Fruit fly (Drosophila melanogaster) whole organism, embryonic: ENCODE data around the gene CG4660.
A peak's percentile ranks its signal among the peaks of the same experiment; 100 is the strongest.

Experiments used
- Aef1 ChIP-seq: fragments of 200-800 bp; sonication (Bioruptor generic); IDR thresholded peaks from 3 replicates; pipeline ENCODE4 v1.3.6; 2022; ENCODE audit warnings: missing biosample characterization, missing genetic modification characterization
- CG10147 ChIP-seq: fragments of 200-800 bp; sonication (Bioruptor generic); optimal IDR thresholded peaks from 2 replicates; lab custom pipeline; 2019; ENCODE audit warnings: missing biosample characterization, mild to moderate bottlenecking, missing genetic modification characterization, moderate library complexity
- CG10267 ChIP-seq: fragments of 200-800 bp; sonication (Bioruptor generic); optimal IDR thresholded peaks from 2 replicates; lab custom pipeline; 2018; ENCODE audit warnings: missing biosample characterization, mild to moderate bottlenecking, missing genetic modification characterization, moderate library complexity
- CG10366 ChIP-seq: fragments of 200-800 bp; sonication (Bioruptor generic); IDR thresholded peaks from 2 replicates; pipeline ENCODE4 v1.3.6; 2022; ENCODE audit warnings: missing biosample characterization, missing genetic modification characterization
- CG10979 ChIP-seq: fragments of 200-800 bp; sonication (Bioruptor generic); optimal IDR thresholded peaks from 2 replicates; lab custom pipeline; 2018; ENCODE audit warnings: missing biosample characterization, mild to moderate bottlenecking, missing genetic modification characterization, moderate library complexity
- CG11093 ChIP-seq: fragments of 200-800 bp; sonication (Bioruptor generic); IDR thresholded peaks from 3 replicates; pipeline ENCODE4 v1.3.6; 2022; ENCODE audit warnings: missing biosample characterization, missing genetic modification characterization
- CG17186 ChIP-seq: fragments of 200-800 bp; sonication (Bioruptor generic); optimal IDR thresholded peaks from 3 replicates; lab custom pipeline; 2017; ENCODE audit warnings: missing biosample characterization, missing genetic modification reagents, missing genetic modification characterization
- CG17361 ChIP-seq: fragments of 200-800 bp; sonication (Bioruptor generic); IDR thresholded peaks from 3 replicates; pipeline ENCODE4 v1.3.6; 2022; ENCODE audit warnings: missing biosample characterization, missing genetic modification characterization
- CG18262 ChIP-seq: fragments of 200-800 bp; optimal IDR thresholded peaks from 3 replicates; lab custom pipeline; 2019; ENCODE audit warnings: missing biosample characterization, mild to moderate bottlenecking, missing genetic modification characterization, moderate library complexity
- CG2202 ChIP-seq: fragments of 200-800 bp; sonication (Bioruptor generic); optimal IDR thresholded peaks from 2 replicates; lab custom pipeline; 2018; ENCODE audit warnings: missing biosample characterization, mild to moderate bottlenecking, missing genetic modification characterization
- CG30431 ChIP-seq: fragments of 200-800 bp; sonication (Bioruptor generic); optimal IDR thresholded peaks from 2 replicates; lab custom pipeline; 2017; ENCODE audit warnings: missing biosample characterization, missing genetic modification characterization
- CG33557 ChIP-seq: fragments of 200-800 bp; sonication (Bioruptor generic); optimal IDR thresholded peaks from 2 replicates; lab custom pipeline; 2019; ENCODE audit warnings: missing biosample characterization, mild to moderate bottlenecking, missing genetic modification characterization, moderate library complexity
- CG34422 ChIP-seq: fragments of 200-800 bp; sonication (Bioruptor generic); IDR thresholded peaks from 3 replicates; pipeline ENCODE4 v1.3.6; 2022; ENCODE audit warnings: missing biosample characterization, missing genetic modification characterization
- CG4360 ChIP-seq: fragments of 200-800 bp; sonication (Bioruptor generic); IDR thresholded peaks from 2 replicates; pipeline ENCODE4 v1.3.6; 2022; ENCODE audit warnings: missing biosample characterization, missing genetic modification characterization
- CG4854 ChIP-seq: fragments of 200-800 bp; sonication (Bioruptor generic); optimal IDR thresholded peaks from 2 replicates; lab custom pipeline; 2016; ENCODE audit warnings: missing biosample characterization, missing genetic modification characterization, inconsistent platforms
- CG5245 ChIP-seq: fragments of 200-800 bp; sonication (Bioruptor generic); optimal IDR thresholded peaks from 3 replicates; lab custom pipeline; 2016; ENCODE audit warnings: missing biosample characterization, missing genetic modification characterization
- CG6654 ChIP-seq: fragments of 200-800 bp; sonication (Bioruptor generic); optimal IDR thresholded peaks from 2 replicates; lab custom pipeline; 2017; ENCODE audit warnings: missing biosample characterization, mild to moderate bottlenecking, missing genetic modification characterization
- CG6813 ChIP-seq: fragments of 200-800 bp; sonication (Bioruptor generic); optimal IDR thresholded peaks from 2 replicates; lab custom pipeline; 2017; ENCODE audit warnings: missing biosample characterization, missing genetic modification characterization, mild to moderate bottlenecking, moderate library complexity, missing genetic modification reagents
- CG7987 ChIP-seq: fragments of 200-800 bp; sonication (Bioruptor generic); optimal IDR thresholded peaks from 2 replicates; lab custom pipeline; 2018; ENCODE audit warnings: missing biosample characterization, mild to moderate bottlenecking, missing genetic modification characterization, moderate library complexity
- CG8290 ChIP-seq, 3 experiments: fragments of 200-800 bp; sonication (Bioruptor generic); optimal IDR thresholded peaks; 2 replicates each; lab custom pipeline; 2016 to 2019; ENCODE audit warnings: missing biosample characterization in 3 of 3, missing genetic modification characterization in 3 of 3, mild to moderate bottlenecking in 2 of 3, moderate library complexity in 1 of 3
- CG8478 ChIP-seq: fragments of >200 bp; optimal IDR thresholded peaks from 2 replicates; lab custom pipeline; 2018
- CG9932 ChIP-seq: fragments of 200-800 bp; sonication (Bioruptor generic); IDR thresholded peaks from 2 replicates; pipeline ENCODE4 v1.3.6; 2022; ENCODE audit warnings: missing biosample characterization, missing genetic modification characterization
- CkIIα-i1 ChIP-seq: fragments of 200-800 bp; sonication (Bioruptor generic); IDR thresholded peaks from 2 replicates; pipeline ENCODE4 v1.3.6; 2022; ENCODE audit warnings: missing biosample characterization, missing genetic modification characterization
- CoRest ChIP-seq: fragments of 200-800 bp; sonication (Bioruptor generic); optimal IDR thresholded peaks from 3 replicates; lab custom pipeline; 2018; ENCODE audit warnings: missing biosample characterization, mild to moderate bottlenecking, missing genetic modification characterization, moderate library complexity
- Dip2 ChIP-seq: fragments of 200-800 bp; sonication (Bioruptor generic); IDR thresholded peaks from 2 replicates; pipeline ENCODE4 v1.3.6; 2022; ENCODE audit warnings: missing biosample characterization, missing genetic modification characterization
- Dll ChIP-seq: fragments of 200-800 bp; sonication (Bioruptor generic); IDR thresholded peaks from 4 replicates; pipeline ENCODE4 v1.3.6; 2022; ENCODE audit warnings: missing biosample characterization, missing genetic modification characterization; ENCODE audit not compliant: partially characterized antibody
- HmgZ ChIP-seq: fragments of 200-800 bp; sonication (Bioruptor generic); optimal IDR thresholded peaks from 2 replicates; lab custom pipeline; 2018; ENCODE audit warnings: missing biosample characterization, mild to moderate bottlenecking, missing genetic modification characterization
- Hr51 ChIP-seq, 2 experiments: fragments of 200-800 bp; sonication (Bioruptor generic); optimal IDR thresholded peaks; 2 replicates in 1 of 2; 3 replicates in 1 of 2; lab custom pipeline; 2016 to 2018; ENCODE audit warnings: missing biosample characterization in 2 of 2, missing genetic modification characterization in 2 of 2, mild to moderate bottlenecking in 1 of 2, moderate library complexity in 1 of 2
- Hsf ChIP-seq: fragments of 200-800 bp; sonication (Bioruptor generic); optimal IDR thresholded peaks from 3 replicates; lab custom pipeline; 2016; ENCODE audit warnings: missing biosample characterization, missing genetic modification characterization
- Med ChIP-seq: fragments of 200-800 bp; sonication (Bioruptor generic); peaks from one replicate; lab custom pipeline; 2016; ENCODE audit warnings: missing biosample characterization, missing genetic modification characterization, mild to moderate bottlenecking, inconsistent platforms, moderate library complexity
- Nf-YA ChIP-seq: fragments of 200-800 bp; sonication (Bioruptor generic); IDR thresholded peaks from 2 replicates; pipeline ENCODE4 v1.3.6; 2022; ENCODE audit warnings: missing biosample characterization, missing genetic modification characterization
- Oaz ChIP-seq: fragments of 200-800 bp; sonication (Bioruptor generic); IDR thresholded peaks from 2 replicates; pipeline ENCODE4 v1.3.6; 2022; ENCODE audit warnings: missing biosample characterization, missing genetic modification characterization
- Oli ChIP-seq: fragments of 200-800 bp; sonication (Bioruptor generic); optimal IDR thresholded peaks from 2 replicates; lab custom pipeline; 2018; ENCODE audit warnings: missing biosample characterization, mild to moderate bottlenecking, missing genetic modification characterization, moderate library complexity
- Vsx1 ChIP-seq: fragments of 200-800 bp; sonication (Bioruptor generic); optimal IDR thresholded peaks from 2 replicates; lab custom pipeline; 2017; ENCODE audit warnings: missing biosample characterization, mild to moderate bottlenecking, missing genetic modification characterization, missing genetic modification reagents
- btn ChIP-seq: fragments of 200-800 bp; sonication (Bioruptor generic); optimal IDR thresholded peaks from 2 replicates; lab custom pipeline; 2016; ENCODE audit warnings: missing biosample characterization, missing genetic modification characterization
- cad ChIP-seq: fragments of >200 bp; optimal IDR thresholded peaks from 2 replicates; lab custom pipeline; 2017; ENCODE audit warnings: missing biosample characterization, missing genetic modification characterization
- cas ChIP-seq: fragments of 200-800 bp; sonication (Bioruptor generic); IDR thresholded peaks from 2 replicates; pipeline ENCODE4 v1.3.6; 2022; ENCODE audit warnings: missing biosample characterization, missing genetic modification characterization
- crc ChIP-seq: fragments of 200-800 bp; sonication (Bioruptor generic); optimal IDR thresholded peaks from 2 replicates; lab custom pipeline; 2016; ENCODE audit warnings: missing biosample characterization, missing genetic modification characterization
- crp ChIP-seq, 2 experiments: fragments of 200-800 bp; sonication (Bioruptor generic); optimal IDR thresholded peaks; 2 replicates in 1 of 2; 3 replicates in 1 of 2; lab custom pipeline; 2017; ENCODE audit warnings: missing biosample characterization in 2 of 2, missing genetic modification characterization in 2 of 2, mild to moderate bottlenecking in 1 of 2, moderate library complexity in 1 of 2
- dysf ChIP-seq: fragments of 200-800 bp; sonication (Bioruptor generic); IDR thresholded peaks from 3 replicates; pipeline ENCODE4 v1.3.6; 2022; ENCODE audit warnings: missing biosample characterization, missing genetic modification characterization
- emc ChIP-seq: fragments of 200-800 bp; sonication (Bioruptor generic); optimal IDR thresholded peaks from 2 replicates; lab custom pipeline; 2016; ENCODE audit warnings: missing biosample characterization, missing genetic modification characterization
- eyg ChIP-seq: fragments of 200-800 bp; sonication (Bioruptor generic); optimal IDR thresholded peaks from 3 replicates; lab custom pipeline; 2016; ENCODE audit warnings: missing biosample characterization, missing genetic modification characterization
- lov ChIP-seq, 2 experiments: fragments of 200-800 bp in 1 of 2; fragments of >200 bp in 1 of 2; sonication (Bioruptor generic) in 1 of 2; IDR thresholded peaks in 1 of 2; optimal IDR thresholded peaks in 1 of 2; 2 replicates in 1 of 2; 3 replicates in 1 of 2; pipeline versions ENCODE4 v1.3.6 to Lab custom; 2017 to 2022; ENCODE audit warnings: missing biosample characterization in 1 of 2, missing genetic modification characterization in 1 of 2
- phol ChIP-seq: fragments of 200-800 bp; sonication (Bioruptor generic); optimal IDR thresholded peaks from 3 replicates; lab custom pipeline; 2018; ENCODE audit warnings: missing biosample characterization, mild to moderate bottlenecking, missing genetic modification characterization, moderate library complexity
- shn ChIP-seq: fragments of 200-800 bp; sonication (Bioruptor generic); optimal IDR thresholded peaks from 3 replicates; lab custom pipeline; 2016; ENCODE audit warnings: missing biosample characterization, missing genetic modification characterization
- stwl ChIP-seq: fragments of 200-800 bp; sonication (Bioruptor generic); optimal IDR thresholded peaks from 3 replicates; lab custom pipeline; 2018; ENCODE audit warnings: missing biosample characterization, mild to moderate bottlenecking, missing genetic modification characterization, moderate library complexity
- unc-4 ChIP-seq: fragments of 200-800 bp; sonication (Bioruptor generic); IDR thresholded peaks from 2 replicates; pipeline ENCODE4 v1.3.6; 2022; ENCODE audit warnings: missing biosample characterization, missing genetic modification characterization; ENCODE audit not compliant: partially characterized antibody
- unpg ChIP-seq: fragments of 200-800 bp; sonication (Bioruptor generic); optimal IDR thresholded peaks from 3 replicates; lab custom pipeline; 2018; ENCODE audit warnings: missing biosample characterization, mild to moderate bottlenecking, missing genetic modification characterization, moderate library complexity
- zen2 ChIP-seq: fragments of 200-800 bp; sonication (Bioruptor generic); IDR thresholded peaks from 3 replicates; pipeline ENCODE4 v1.3.6; 2022; ENCODE audit warnings: missing biosample characterization, missing genetic modification characterization; ENCODE audit not compliant: partially characterized antibody
- zfh1 ChIP-seq: fragments of 200-800 bp; sonication (Bioruptor generic); IDR thresholded peaks from 3 replicates; pipeline ENCODE4 v1.3.6; 2022; ENCODE audit warnings: missing biosample characterization, missing genetic modification characterization

The CG4660 gene

DNA sequence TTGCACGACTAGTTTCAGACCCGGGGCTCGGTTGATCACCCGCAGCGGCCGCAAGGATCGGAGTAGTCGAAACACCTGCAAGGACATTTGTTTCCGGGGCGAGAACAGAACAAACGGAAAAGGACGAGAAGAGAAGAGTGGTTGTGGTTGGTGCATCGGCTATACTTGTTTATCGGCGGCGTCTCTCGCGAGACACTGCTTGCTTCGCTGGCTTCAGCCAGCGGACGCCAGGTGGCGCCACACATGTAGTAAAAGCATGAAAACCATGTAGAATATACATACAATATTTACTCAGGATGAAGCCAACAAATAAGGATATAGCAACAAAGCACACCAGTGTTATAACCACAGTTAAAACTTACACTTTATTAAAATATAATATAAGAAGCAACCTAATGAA, 28.7 kb upstream of the CG4660 start (continued):
- TF ChIP-seq lov (optimal IDR thresholded peaks at IDR 0.05; lab: Kevin White, UChicago) (no peak), lov (GFP tag; IDR thresholded peaks at IDR 0.05; lab: Robert Waterston, UW) (0 out of 3 replicates have a peak, but pooled peaks have one; percentile 71), CG18262 (tag; lab: Kevin White, UChicago) (no peak), Oaz (GFP tag; lab: Robert Waterston, UW) (0 out of 2 replicates have a peak, but pooled peaks have one; percentile 37), Hsf (GFP tag; lab: Kevin White, UChicago) (no peak), CG17186 (GFP tag; lab: Kevin White, UChicago) (peak; percentile 22), CG9932 (peak; percentile 58), cad (GFP tag; lab: Kevin White, UChicago) (no peak), unpg (GFP tag; lab: Kevin White, UChicago) (no peak), CG6654 (GFP tag; lab: Kevin White, UChicago) (peak; percentile 21), Dip2 (GFP tag; lab: Robert Waterston, UW) (no peak), zen2 (GFP tag; lab: Robert Waterston, UW) (no peak), CG33557 (GFP tag; lab: Kevin White, UChicago) (no peak), CG4854 (no peak), CG5245 (GFP tag; lab: Kevin White, UChicago) (peak; percentile 29), stwl (tag; lab: Kevin White, UChicago) (peak; percentile 41), CG4360 (GFP tag; lab: Robert Waterston, UW) (no peak), shn (GFP tag; lab: Kevin White, UChicago) (peak; percentile 65), CG10366 (peak; percentile 53; the same call in 1 of the 2 replicates), cas (no peak), Hr51 (GFP tag; optimal IDR thresholded peaks at IDR 0.05; lab: Kevin White, UChicago) (no peak), CkIIα-i1 (GFP tag; lab: Robert Waterston, UW) (no peak), unc-4 (no peak), Vsx1 (no peak), CG30431 (GFP tag; lab: Kevin White, UChicago) (peak; percentile 37), CoRest (tag; lab: Kevin White, UChicago) (peak; percentile 38), Med (GFP tag; lab: Kevin White, UChicago) (peak; percentile 79), CG34422 (GFP tag; lab: Robert Waterston, UW) (peak; percentile 72; the same call in 2 of the 3 replicates), zfh1 (peak; percentile 60; the same call in 1 of the 3 replicates), CG2202 (tag; lab: Kevin White, UChicago) (no peak), CG8290 (GFP tag; optimal IDR thresholded peaks at IDR 0.05; lab: Kevin White, UChicago) (peak; percentile 60), CG8290 (tag; optimal IDR thresholded peaks at IDR 0.05; lab: Kevin White, UChicago) (no peak), HmgZ (tag; lab: Kevin White, UChicago) (peak; percentile 39), eyg (no peak), CG8478 (no peak), crc (GFP tag; lab: Kevin White, UChicago) (no peak), phol (tag; lab: Kevin White, UChicago) (peak; percentile 46), Aef1 (GFP tag; lab: Robert Waterston, UW) (peak; percentile 47; the same call in 1 of the 3 replicates), Dll (GFP tag; lab: Robert Waterston, UW) (no peak), CG10979 (tag; lab: Kevin White, UChicago) (peak; percentile 38), Nf-YA (GFP tag; lab: Robert Waterston, UW) (no peak), crp (GFP tag; optimal IDR thresholded peaks at IDR 0.05; lab: Kevin White, UChicago) (no peak), dysf (GFP tag; lab: Robert Waterston, UW) (peak; percentile 65), btn (GFP tag; lab: Kevin White, UChicago) (peak; percentile 2), CG17361 (GFP tag; lab: Robert Waterston, UW) (no peak), CG7987 (no peak), CG11093 (no peak), emc (GFP tag; lab: Kevin White, UChicago) (no peak), CG6813 (GFP tag; lab: Kevin White, UChicago) (peak; percentile 37), CG10267 (tag; lab: Kevin White, UChicago) (no peak), CG10147 (GFP tag; lab: Kevin White, UChicago) (no peak), Oli (tag; lab: Kevin White, UChicago) (peak; percentile 0)
